Worm (Caenorhabditis elegans) whole organism, L1 larva: ENCODE data around the gene ZK795.2.

ENCODE experiments used
- ama-1 ChIP-seq: fragments of 150-350 bp; optimal IDR thresholded peaks from 2 replicates; lab custom pipeline; 2014
- ceh-82 ChIP-seq, 3 experiments: fragments of 150-350 bp in 1 of 3; sonication (generic microtip) in 2 of 3; optimal IDR thresholded peaks; 2 replicates each; lab custom pipeline; 2014 to 2017; ENCODE audit warnings: missing biosample characterization in 3 of 3, missing genetic modification characterization in 3 of 3
- ces-1 ChIP-seq: fragments of 150-350 bp; optimal IDR thresholded peaks from 2 replicates; lab custom pipeline; 2014; ENCODE audit warnings: missing biosample characterization, missing genetic modification reagents, missing genetic modification characterization
- efl-1 ChIP-seq, 4 experiments: fragments of 150-350 bp; optimal IDR thresholded peaks in 3 of 4; peaks in 1 of 4; 1 replicate in 1 of 4; 2 replicates in 3 of 4; lab custom pipeline; 2014; ENCODE audit warnings: missing biosample characterization in 2 of 4, missing genetic modification characterization in 2 of 4, missing genetic modification reagents in 2 of 4
- nhr-11 ChIP-seq: fragments of 150-350 bp; optimal IDR thresholded peaks from 2 replicates; lab custom pipeline; 2014; ENCODE audit warnings: missing biosample characterization, missing genetic modification characterization
- nhr-76 ChIP-seq: sonication (generic microtip); optimal IDR thresholded peaks from 2 replicates; lab custom pipeline; 2017; ENCODE audit warnings: missing biosample characterization, missing genetic modification characterization
- zag-1 ChIP-seq: fragments of 150-350 bp; optimal IDR thresholded peaks from 2 replicates; lab custom pipeline; 2014; ENCODE audit warnings: missing biosample characterization, missing genetic modification characterization

- TF ChIP-seq nhr-76 (tag; lab: Kevin White, UChicago) (no peak), ceh-82 (tag; optimal IDR thresholded peaks at IDR 0.05; lab: Kevin White, UChicago) (no peak), nhr-11 (tag; lab: Kevin White, UChicago) (no peak), zag-1 (tag; lab: Kevin White, UChicago) (no peak), ces-1 (GFP tag; lab: Kevin White, UChicago) (no peak), ama-1 (lab: Kevin White, UChicago) (no peak), efl-1 (optimal IDR thresholded peaks at IDR 0.05; lab: Kevin White, UChicago) (no peak), efl-1 (GFP tag; optimal IDR thresholded peaks at IDR 0.05 in 1 of 2; lab: Kevin White, UChicago) (no peak)
Observed at ce11 chrIV:12522521-12522920, 36.3 kb downstream of the ZK795.2 start, which contains the start of gene sru-13.
